Fruit fly (Drosophila melanogaster) whole organism, embryonic: ENCODE measurements around the gene CG7963.

ENCODE experiments used
- ATbp ChIP-seq: fragments of 200-800 bp; sonication (Bioruptor generic); optimal IDR thresholded peaks from 2 replicates; lab custom pipeline; 2017; ENCODE audit warnings: missing biosample characterization, mild to moderate bottlenecking, missing genetic modification characterization, missing genetic modification reagents
- Abd-B ChIP-seq: fragments of 200-800 bp; sonication (Bioruptor generic); optimal IDR thresholded peaks from 2 replicates; lab custom pipeline; 2018; ENCODE audit warnings: missing biosample characterization, mild to moderate bottlenecking, missing genetic modification characterization, moderate library complexity
- Blimp-1 ChIP-seq: fragments of 200-800 bp; sonication (Bioruptor generic); optimal IDR thresholded peaks from 3 replicates; lab custom pipeline; 2018; ENCODE audit warnings: missing biosample characterization, missing genetic modification characterization, mild to moderate bottlenecking, moderate library complexity, missing genetic modification reagents
- CG1024 ChIP-seq: fragments of 200-800 bp; sonication (Bioruptor generic); IDR thresholded peaks from 2 replicates; pipeline ENCODE4 v1.3.6; 2022; ENCODE audit warnings: missing biosample characterization, missing genetic modification characterization
- CG10267 ChIP-seq: fragments of 200-800 bp; sonication (Bioruptor generic); optimal IDR thresholded peaks from 2 replicates; lab custom pipeline; 2018; ENCODE audit warnings: missing biosample characterization, mild to moderate bottlenecking, missing genetic modification characterization, moderate library complexity
- CG10366 ChIP-seq: fragments of 200-800 bp; sonication (Bioruptor generic); IDR thresholded peaks from 2 replicates; pipeline ENCODE4 v1.3.6; 2022; ENCODE audit warnings: missing biosample characterization, missing genetic modification characterization
- CG12071 ChIP-seq: fragments of 200-800 bp; sonication (Bioruptor generic); optimal IDR thresholded peaks from 3 replicates; lab custom pipeline; 2018; ENCODE audit warnings: missing biosample characterization, mild to moderate bottlenecking, missing genetic modification characterization
- CG14441 ChIP-seq: fragments of 200-800 bp; sonication (Bioruptor generic); IDR thresholded peaks from 2 replicates; pipeline ENCODE4 v1.3.6; 2022; ENCODE audit warnings: missing biosample characterization, missing genetic modification characterization
- CG15073 ChIP-seq: fragments of 200-800 bp; sonication (Bioruptor generic); optimal IDR thresholded peaks from 2 replicates; lab custom pipeline; 2016; ENCODE audit warnings: missing biosample characterization, missing genetic modification characterization
- CG17568 ChIP-seq: fragments of 200-800 bp; sonication (Bioruptor generic); optimal IDR thresholded peaks from 2 replicates; lab custom pipeline; 2018; ENCODE audit warnings: missing biosample characterization, mild to moderate bottlenecking, missing genetic modification characterization, moderate library complexity
- CG1832 ChIP-seq: fragments of 200-800 bp; sonication (Bioruptor generic); optimal IDR thresholded peaks from 2 replicates; lab custom pipeline; 2017; ENCODE audit warnings: missing biosample characterization, mild to moderate bottlenecking, missing genetic modification characterization, inconsistent platforms
- CG18599 ChIP-seq: fragments of 200-800 bp; sonication (Bioruptor generic); optimal IDR thresholded peaks from 3 replicates; lab custom pipeline; 2017; ENCODE audit warnings: missing biosample characterization, missing genetic modification characterization, mild to moderate bottlenecking, moderate library complexity, missing genetic modification reagents
- CG18764 ChIP-seq: fragments of 200-800 bp; sonication (Bioruptor generic); optimal IDR thresholded peaks from 3 replicates; lab custom pipeline; 2016; ENCODE audit warnings: missing biosample characterization, missing genetic modification characterization
- CG3407 ChIP-seq: fragments of 200-800 bp; sonication (Bioruptor generic); optimal IDR thresholded peaks from 2 replicates; lab custom pipeline; 2018; ENCODE audit warnings: missing biosample characterization, mild to moderate bottlenecking, missing genetic modification characterization
- CG3726 ChIP-seq: fragments of 200-800 bp; sonication (Bioruptor generic); IDR thresholded peaks from 3 replicates; pipeline ENCODE4, ENCODE4 v1.3.6; 2022; ENCODE audit warnings: missing biosample characterization, missing genetic modification characterization
- CG43689 ChIP-seq: fragments of 200-800 bp; sonication (Bioruptor generic); IDR thresholded peaks from 2 replicates; pipeline ENCODE4 v1.3.6; 2022; ENCODE audit warnings: missing biosample characterization, missing genetic modification characterization
- CG5953 ChIP-seq: fragments of 200-800 bp; sonication (Bioruptor generic); IDR thresholded peaks from 2 replicates; pipeline ENCODE4 v1.3.6; 2022; ENCODE audit warnings: missing biosample characterization, missing genetic modification characterization
- CG6175 ChIP-seq: fragments of 200-800 bp; sonication (Bioruptor generic); IDR thresholded peaks from 3 replicates; pipeline ENCODE4 v1.3.6; 2022; ENCODE audit warnings: missing biosample characterization, missing genetic modification characterization
- CG6272 ChIP-seq: fragments of 200-800 bp; sonication (Bioruptor generic); IDR thresholded peaks from 2 replicates; pipeline ENCODE4 v1.3.6; 2022; ENCODE audit warnings: missing biosample characterization, missing genetic modification characterization
- CG7556 ChIP-seq: fragments of 200-800 bp; sonication (Bioruptor generic); optimal IDR thresholded peaks from 2 replicates; lab custom pipeline; 2017; ENCODE audit warnings: missing biosample characterization, mild to moderate bottlenecking, missing genetic modification characterization
- CG8089 ChIP-seq: fragments of 200-800 bp; sonication (Bioruptor generic); optimal IDR thresholded peaks from 3 replicates; lab custom pipeline; 2016; ENCODE audit warnings: missing biosample characterization, missing genetic modification characterization
- CG8359 ChIP-seq: fragments of 200-800 bp; sonication (Bioruptor generic); optimal IDR thresholded peaks from 2 replicates; lab custom pipeline; 2017; ENCODE audit warnings: missing biosample characterization, mild to moderate bottlenecking, missing genetic modification characterization, borderline replicate concordance
- CG8388 ChIP-seq: fragments of 200-800 bp; sonication (Bioruptor generic); optimal IDR thresholded peaks from 2 replicates; lab custom pipeline; 2019; ENCODE audit warnings: missing biosample characterization, mild to moderate bottlenecking, missing genetic modification characterization, moderate library complexity
- Camta ChIP-seq: fragments of 200-800 bp; sonication (Bioruptor generic); optimal IDR thresholded peaks from 2 replicates; lab custom pipeline; 2016; ENCODE audit warnings: missing biosample characterization, missing genetic modification characterization
- Chrac-16 ChIP-seq: fragments of 200-800 bp; sonication (Bioruptor generic); optimal IDR thresholded peaks from 3 replicates; lab custom pipeline; 2016; ENCODE audit warnings: missing biosample characterization, missing genetic modification characterization
- Deaf1 ChIP-seq: fragments of 200-800 bp; optimal IDR thresholded peaks from 3 replicates; lab custom pipeline; 2019; ENCODE audit warnings: missing biosample characterization, mild to moderate bottlenecking, missing genetic modification characterization, moderate library complexity
- E2f1 ChIP-seq: fragments of 200-800 bp; sonication (Bioruptor generic); IDR thresholded peaks from 2 replicates; pipeline ENCODE4 v1.3.6; 2022; ENCODE audit warnings: missing biosample characterization, missing genetic modification characterization
- Myb ChIP-seq: fragments of 200-800 bp; sonication (Bioruptor generic); optimal IDR thresholded peaks from 2 replicates; lab custom pipeline; 2016; ENCODE audit warnings: missing biosample characterization, missing genetic modification characterization
- Rx ChIP-seq: fragments of 200-800 bp; sonication (Bioruptor generic); IDR thresholded peaks from 2 replicates; pipeline ENCODE4 v1.3.6; 2022; ENCODE audit warnings: missing biosample characterization, missing genetic modification characterization
- Sry-δ ChIP-seq: fragments of 200-800 bp; sonication (Bioruptor generic); optimal IDR thresholded peaks from 2 replicates; lab custom pipeline; 2016; ENCODE audit warnings: missing biosample characterization, missing genetic modification characterization
- aop ChIP-seq: fragments of 200-800 bp; sonication (Bioruptor generic); IDR thresholded peaks from 2 replicates; pipeline ENCODE4 v1.3.6; 2022; ENCODE audit warnings: missing biosample characterization, missing genetic modification characterization
- bbx ChIP-seq: fragments of 200-800 bp; sonication (Bioruptor generic); IDR thresholded peaks from 2 replicates; pipeline ENCODE4 v1.3.6; 2022; ENCODE audit warnings: missing biosample characterization, missing genetic modification characterization; ENCODE audit not compliant: partially characterized antibody
- chm ChIP-seq: fragments of 200-800 bp; sonication (Bioruptor generic); IDR thresholded peaks from 2 replicates; pipeline ENCODE4 v1.3.6; 2022; ENCODE audit warnings: missing biosample characterization, missing genetic modification characterization
- chn ChIP-seq: fragments of 200-800 bp; sonication (Bioruptor generic); optimal IDR thresholded peaks from 2 replicates; lab custom pipeline; 2016; ENCODE audit warnings: missing biosample characterization, missing genetic modification characterization
- ewg ChIP-seq: fragments of 200-800 bp; sonication (Bioruptor generic); optimal IDR thresholded peaks from 3 replicates; lab custom pipeline; 2017; ENCODE audit warnings: mild to moderate bottlenecking, missing biosample characterization, missing genetic modification reagents, missing genetic modification characterization
- fd96Cb ChIP-seq: fragments of 200-800 bp; sonication (Bioruptor generic); optimal IDR thresholded peaks from 2 replicates; lab custom pipeline; 2018; ENCODE audit warnings: missing biosample characterization, mild to moderate bottlenecking, missing genetic modification characterization, moderate library complexity
- gfzf ChIP-seq: fragments of 200-800 bp; sonication (Bioruptor generic); optimal IDR thresholded peaks from 2 replicates; lab custom pipeline; 2016; ENCODE audit warnings: missing biosample characterization, mild to moderate bottlenecking, missing genetic modification characterization, moderate library complexity
- her ChIP-seq: fragments of 200-800 bp; sonication (Bioruptor generic); optimal IDR thresholded peaks from 2 replicates; lab custom pipeline; 2016; ENCODE audit warnings: missing biosample characterization, missing genetic modification characterization
- jigr1 ChIP-seq: fragments of 200-800 bp; sonication (Bioruptor generic); IDR thresholded peaks from 3 replicates; pipeline ENCODE4 v1.3.6; 2022; ENCODE audit warnings: missing biosample characterization, missing genetic modification characterization
- kah ChIP-seq: fragments of 200-800 bp; sonication (Bioruptor generic); optimal IDR thresholded peaks from 2 replicates; lab custom pipeline; 2018; ENCODE audit warnings: missing biosample characterization, mild to moderate bottlenecking, missing genetic modification characterization
- ken ChIP-seq: fragments of 200-800 bp; sonication (Bioruptor generic); IDR thresholded peaks from 3 replicates; pipeline ENCODE4 v1.3.6; 2022; ENCODE audit warnings: missing biosample characterization, missing genetic modification characterization
- nau ChIP-seq: fragments of 200-800 bp; sonication (Bioruptor generic); optimal IDR thresholded peaks from 3 replicates; lab custom pipeline; 2017; ENCODE audit warnings: missing biosample characterization, mild to moderate bottlenecking, missing genetic modification characterization, missing genetic modification reagents
- odd ChIP-seq: fragments of 200-800 bp; sonication (Bioruptor generic); optimal IDR thresholded peaks from 2 replicates; lab custom pipeline; 2017; ENCODE audit warnings: missing biosample characterization, mild to moderate bottlenecking, missing genetic modification characterization
- org-1 ChIP-seq: fragments of 200-800 bp; sonication (Bioruptor generic); optimal IDR thresholded peaks from 2 replicates; lab custom pipeline; 2017; ENCODE audit warnings: missing biosample characterization, missing genetic modification characterization
- row ChIP-seq: fragments of 200-800 bp; sonication (Bioruptor generic); IDR thresholded peaks from 3 replicates; pipeline ENCODE4 v1.3.6; 2022; ENCODE audit warnings: missing biosample characterization, missing genetic modification characterization
- sisA ChIP-seq: fragments of 200-800 bp; sonication (Bioruptor generic); IDR thresholded peaks from 2 replicates; pipeline ENCODE4 v1.3.6; 2022; ENCODE audit warnings: missing biosample characterization, missing genetic modification characterization
- sob ChIP-seq: fragments of 200-800 bp; sonication (Bioruptor generic); IDR thresholded peaks from 2 replicates; pipeline ENCODE4 v1.3.6; 2022; ENCODE audit warnings: missing biosample characterization, missing genetic modification characterization
- tap ChIP-seq: fragments of 200-800 bp; optimal IDR thresholded peaks from 3 replicates; lab custom pipeline; 2019; ENCODE audit warnings: missing biosample characterization, mild to moderate bottlenecking, missing genetic modification characterization, moderate library complexity
- wek ChIP-seq: fragments of 200-800 bp; sonication (Bioruptor generic); optimal IDR thresholded peaks from 3 replicates; lab custom pipeline; 2018; ENCODE audit warnings: missing biosample characterization, mild to moderate bottlenecking, missing genetic modification characterization, moderate library complexity
- zen ChIP-seq: fragments of 200-800 bp; sonication (Bioruptor generic); optimal IDR thresholded peaks from 3 replicates; lab custom pipeline; 2018; ENCODE audit warnings: missing biosample characterization, mild to moderate bottlenecking, missing genetic modification characterization, moderate library complexity
- zfh1 ChIP-seq: fragments of 200-800 bp; sonication (Bioruptor generic); IDR thresholded peaks from 3 replicates; pipeline ENCODE4 v1.3.6; 2022; ENCODE audit warnings: missing biosample characterization, missing genetic modification characterization

Gene CG7963

dm6 chr3R:8357372-8357992 lies 5.1 kb upstream of the CG7963 start (continued):
- TF ChIP-seq CG18599 (GFP tag; lab: Kevin White, UChicago) (peak; percentile 5), CG5953 (GFP tag; lab: Robert Waterston, UW) (no peak), Abd-B (no peak), Blimp-1 (no peak), CG7556 (GFP tag; lab: Kevin White, UChicago) (no peak), chn (no peak), CG18764 (GFP tag; lab: Kevin White, UChicago) (no peak), E2f1 (GFP tag; lab: Robert Waterston, UW) (no peak), sisA (no peak), her (GFP tag; lab: Kevin White, UChicago) (no peak), CG10267 (tag; lab: Kevin White, UChicago) (no peak), CG8388 (no peak), CG12071 (peak; percentile 2), CG1832 (GFP tag; lab: Kevin White, UChicago) (no peak), CG43689 (GFP tag; lab: Robert Waterston, UW) (no peak), zfh1 (no peak), CG1024 (GFP tag; lab: Robert Waterston, UW) (no peak), tap (tag; lab: Kevin White, UChicago) (peak; percentile 8), CG10366 (GFP tag; lab: Robert Waterston, UW) (no peak), ewg (GFP tag; lab: Kevin White, UChicago) (no peak), sob (no peak), CG3407 (GFP tag; lab: Kevin White, UChicago) (no peak), Rx (GFP tag; lab: Robert Waterston, UW) (no peak), Chrac-16 (GFP tag; lab: Kevin White, UChicago) (no peak), CG8359 (GFP tag; lab: Kevin White, UChicago) (no peak), CG14441 (no peak), org-1 (GFP tag; lab: Kevin White, UChicago) (no peak), gfzf (GFP tag; lab: Kevin White, UChicago) (no peak), bbx (GFP tag; lab: Robert Waterston, UW) (no peak), kah (GFP tag; lab: Kevin White, UChicago) (peak; percentile 42), zen (tag; lab: Kevin White, UChicago) (no peak), ATbp (no peak), CG6272 (GFP tag; lab: Robert Waterston, UW) (no peak), Myb (no peak), CG8089 (GFP tag; lab: Kevin White, UChicago) (no peak), nau (GFP tag; lab: Kevin White, UChicago) (no peak), Camta (no peak), fd96Cb (tag; lab: Kevin White, UChicago) (no peak), row (0 out of 3 replicates have a peak, but pooled peaks have one; percentile 2), Sry-δ (GFP tag; lab: Kevin White, UChicago) (no peak), ken (no peak), chm (GFP tag; lab: Robert Waterston, UW) (no peak), CG6175 (GFP tag; lab: Robert Waterston, UW) (no peak), CG3726 (GFP tag; lab: Robert Waterston, UW) (no peak), Deaf1 (tag; lab: Kevin White, UChicago) (peak; percentile 69), odd (no peak), CG15073 (GFP tag; lab: Kevin White, UChicago) (no peak), wek (GFP tag; lab: Kevin White, UChicago) (no peak), jigr1 (no peak), CG17568 (GFP tag; lab: Kevin White, UChicago) (no peak), aop (GFP tag; lab: Robert Waterston, UW) (no peak)
